Worm (Caenorhabditis elegans) whole organism, L3 larva: ENCODE results near the gene rei-2.

ENCODE experiments used
- ama-1 ChIP-seq: fragments of 150-350 bp; optimal IDR thresholded peaks from 2 replicates; lab custom pipeline; 2018
- ceh-28 ChIP-seq: fragments of 150-350 bp; optimal IDR thresholded peaks from 2 replicates; lab custom pipeline; 2014; ENCODE audit warnings: missing biosample characterization, missing genetic modification reagents, missing genetic modification characterization
- egl-27 ChIP-seq: sonication (generic microtip); optimal IDR thresholded peaks from 4 replicates; lab custom pipeline; 2017; ENCODE audit warnings: missing biosample characterization, missing genetic modification reagents, missing genetic modification characterization
- fkh-10 ChIP-seq: sonication (generic microtip); optimal IDR thresholded peaks from 2 replicates; lab custom pipeline; 2017; ENCODE audit warnings: missing biosample characterization, missing genetic modification reagents, missing genetic modification characterization
- fkh-2 ChIP-seq: fragments of 150-350 bp; optimal IDR thresholded peaks from 2 replicates; lab custom pipeline; 2014; ENCODE audit warnings: missing biosample characterization, missing genetic modification reagents, missing genetic modification characterization
- fos-1 ChIP-seq: fragments of 150-350 bp; optimal IDR thresholded peaks from 2 replicates; lab custom pipeline; 2014; ENCODE audit warnings: missing biosample characterization, missing genetic modification characterization
- jun-1 ChIP-seq: fragments of 150-350 bp; optimal IDR thresholded peaks from 2 replicates; lab custom pipeline; 2014; ENCODE audit warnings: missing biosample characterization, missing genetic modification reagents, missing genetic modification characterization
- nhr-76 ChIP-seq: fragments of 150-350 bp; sonication (generic microtip); optimal IDR thresholded peaks from 5 replicates; lab custom pipeline; 2014; ENCODE audit warnings: missing biosample characterization, missing genetic modification characterization
- pha-4 ChIP-seq: fragments of 150-350 bp; optimal IDR thresholded peaks from 2 replicates; lab custom pipeline; 2014; ENCODE audit warnings: missing biosample characterization, missing genetic modification reagents, missing genetic modification characterization
- snpc-4 ChIP-seq: fragments of 150-350 bp; optimal IDR thresholded peaks from 2 replicates; lab custom pipeline; 2014; ENCODE audit warnings: missing biosample characterization, missing genetic modification characterization
- tbx-2 ChIP-seq: sonication (generic microtip); optimal IDR thresholded peaks from 2 replicates; lab custom pipeline; 2016; ENCODE audit warnings: mild to moderate bottlenecking, missing genetic modification characterization, missing compliant biosample characterization
- unc-62 ChIP-seq: fragments of 150-350 bp; sonication (generic microtip); optimal IDR thresholded peaks from 4 replicates; lab custom pipeline; 2014; ENCODE audit warnings: missing biosample characterization, missing genetic modification reagents, missing genetic modification characterization

DNA sequence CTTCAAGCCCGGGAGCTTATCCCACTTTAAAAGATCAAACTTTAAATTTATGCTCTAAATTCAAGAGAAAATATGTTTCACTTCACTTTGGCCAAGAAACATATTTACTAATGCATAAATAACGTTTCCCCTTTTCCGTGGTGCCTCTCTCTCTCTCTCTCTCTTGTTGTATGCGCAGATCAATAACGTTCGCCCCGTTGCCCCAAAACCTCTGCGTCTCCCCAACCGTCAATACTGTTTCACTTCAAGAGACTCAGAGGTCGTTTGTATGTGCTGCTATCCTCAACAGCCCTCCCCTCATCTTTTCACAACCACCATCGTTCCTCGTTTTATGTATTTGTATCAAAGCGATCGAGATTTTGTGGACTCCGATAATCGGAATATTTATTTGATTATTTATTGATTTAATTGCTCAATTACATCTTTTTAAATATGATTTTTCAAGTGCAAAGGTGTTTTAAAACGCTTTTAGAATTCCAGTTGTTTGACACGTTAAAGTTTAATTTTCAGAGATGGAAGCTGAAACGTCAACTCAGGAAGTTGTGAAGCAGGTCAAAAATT is 15.8 kb upstream of the rei-2 start, which contains the start of gene ife-4:
- TF ChIP-seq jun-1 (tag; lab: Kevin White, UChicago) (no peak), fkh-10 (GFP tag; lab: Kevin White, UChicago) (no peak), ama-1 (lab: Kevin White, UChicago) (no peak), ceh-28 (tag; lab: Kevin White, UChicago) (peak; percentile 67), unc-62 (GFP tag; lab: Kevin White, UChicago) (no peak), fos-1 (no peak), snpc-4 (tag; lab: Kevin White, UChicago) (no peak), fkh-2 (tag; lab: Kevin White, UChicago) (no peak), nhr-76 (no peak), pha-4 (tag; lab: Kevin White, UChicago) (peak; percentile 58), tbx-2 (tag; lab: Kevin White, UChicago) (no peak), egl-27 (tag; lab: Kevin White, UChicago) (no peak)
